Fruit fly (Drosophila melanogaster) whole organism, embryonic: ENCODE data around the gene ebo.

ENCODE experiments used
- Ada2b ChIP-seq: fragments of 200-800 bp; sonication (Bioruptor generic); IDR thresholded peaks from 2 replicates; pipeline ENCODE4 v1.3.6; 2022; ENCODE audit warnings: missing biosample characterization, missing genetic modification characterization
- CG10274 ChIP-seq: fragments of 200-800 bp; sonication (Bioruptor generic); optimal IDR thresholded peaks from 3 replicates; lab custom pipeline; 2017; ENCODE audit warnings: missing biosample characterization, mild to moderate bottlenecking, missing genetic modification characterization
- CG10543 ChIP-seq: fragments of 200-800 bp; sonication (Bioruptor generic); optimal IDR thresholded peaks from 3 replicates; lab custom pipeline; 2017; ENCODE audit warnings: missing biosample characterization, mild to moderate bottlenecking, missing genetic modification characterization, moderate library complexity
- CG12104 ChIP-seq: fragments of 200-800 bp; sonication (Bioruptor generic); optimal IDR thresholded peaks from 3 replicates; lab custom pipeline; 2016; ENCODE audit warnings: missing biosample characterization, missing genetic modification characterization
- CG12219 ChIP-seq: fragments of 200-800 bp; sonication (Bioruptor generic); optimal IDR thresholded peaks from 3 replicates; lab custom pipeline; 2018; ENCODE audit warnings: missing biosample characterization, mild to moderate bottlenecking, missing genetic modification characterization
- CG14441 ChIP-seq: fragments of 200-800 bp; sonication (Bioruptor generic); IDR thresholded peaks from 2 replicates; pipeline ENCODE4 v1.3.6; 2022; ENCODE audit warnings: missing biosample characterization, missing genetic modification characterization
- CG14710 ChIP-seq: fragments of 200-800 bp; sonication (Bioruptor generic); optimal IDR thresholded peaks from 3 replicates; lab custom pipeline; 2019; ENCODE audit warnings: missing biosample characterization, mild to moderate bottlenecking, missing genetic modification characterization, moderate library complexity
- CG17385 ChIP-seq: fragments of 200-800 bp; sonication (Bioruptor generic); optimal IDR thresholded peaks from 3 replicates; lab custom pipeline; 2018; ENCODE audit warnings: missing biosample characterization, mild to moderate bottlenecking, missing genetic modification characterization
- CG18619 ChIP-seq: fragments of 200-800 bp; sonication (Bioruptor generic); optimal IDR thresholded peaks from 3 replicates; lab custom pipeline; 2017; ENCODE audit warnings: missing biosample characterization, mild to moderate bottlenecking, missing genetic modification characterization
- CG2129 ChIP-seq: fragments of 200-800 bp; sonication (Bioruptor generic); IDR thresholded peaks from 2 replicates; pipeline ENCODE4 v1.3.6; 2022; ENCODE audit warnings: missing biosample characterization, missing genetic modification characterization; ENCODE audit not compliant: partially characterized antibody
- CG2202 ChIP-seq: fragments of 200-800 bp; sonication (Bioruptor generic); optimal IDR thresholded peaks from 2 replicates; lab custom pipeline; 2018; ENCODE audit warnings: missing biosample characterization, mild to moderate bottlenecking, missing genetic modification characterization
- CG30403 ChIP-seq: fragments of 200-800 bp; sonication (Bioruptor generic); optimal IDR thresholded peaks from 3 replicates; lab custom pipeline; 2016; ENCODE audit warnings: missing biosample characterization, missing genetic modification characterization
- CG3065 ChIP-seq: fragments of 200-800 bp; sonication (Bioruptor generic); optimal IDR thresholded peaks from 2 replicates; lab custom pipeline; 2016; ENCODE audit warnings: missing biosample characterization, missing genetic modification characterization
- CG32532 ChIP-seq: fragments of 200-800 bp; sonication (Bioruptor generic); IDR thresholded peaks from 2 replicates; pipeline ENCODE4 v1.3.6; 2022; ENCODE audit warnings: missing biosample characterization, missing genetic modification characterization
- CG32767 ChIP-seq: fragments of 200-800 bp; sonication (Bioruptor generic); IDR thresholded peaks from 2 replicates; pipeline ENCODE4 v1.3.6; 2022; ENCODE audit warnings: missing biosample characterization, missing genetic modification characterization
- CG3847 ChIP-seq: fragments of 200-800 bp; sonication (Bioruptor generic); IDR thresholded peaks from 2 replicates; pipeline ENCODE4 v1.3.6; 2022; ENCODE audit warnings: missing biosample characterization, missing genetic modification characterization
- CG3995 ChIP-seq: fragments of 200-800 bp; sonication (Bioruptor generic); optimal IDR thresholded peaks from 3 replicates; lab custom pipeline; 2016; ENCODE audit warnings: missing biosample characterization, missing genetic modification characterization
- CG5245 ChIP-seq: fragments of 200-800 bp; sonication (Bioruptor generic); optimal IDR thresholded peaks from 3 replicates; lab custom pipeline; 2016; ENCODE audit warnings: missing biosample characterization, missing genetic modification characterization
- CG7786 ChIP-seq: fragments of 200-800 bp; sonication (Bioruptor generic); optimal IDR thresholded peaks from 2 replicates; lab custom pipeline; 2016; ENCODE audit warnings: missing biosample characterization, missing genetic modification characterization
- CG7928 ChIP-seq: fragments of 200-800 bp; sonication (Bioruptor generic); optimal IDR thresholded peaks from 2 replicates; lab custom pipeline; 2017; ENCODE audit warnings: missing biosample characterization, mild to moderate bottlenecking, missing genetic modification characterization
- CG8765 ChIP-seq: fragments of 200-800 bp; sonication (Bioruptor generic); IDR thresholded peaks from 2 replicates; pipeline ENCODE4 v1.3.6; 2022; ENCODE audit warnings: missing biosample characterization, missing genetic modification characterization
- CG9797 ChIP-seq: fragments of 200-800 bp; sonication (Bioruptor generic); optimal IDR thresholded peaks from 3 replicates; lab custom pipeline; 2018; ENCODE audit warnings: missing biosample characterization, mild to moderate bottlenecking, missing genetic modification characterization
- Chrac-16 ChIP-seq: fragments of 200-800 bp; sonication (Bioruptor generic); optimal IDR thresholded peaks from 3 replicates; lab custom pipeline; 2016; ENCODE audit warnings: missing biosample characterization, missing genetic modification characterization
- Dad ChIP-seq: fragments of 200-800 bp; sonication (Bioruptor generic); optimal IDR thresholded peaks from 3 replicates; lab custom pipeline; 2016; ENCODE audit warnings: missing biosample characterization, missing genetic modification characterization
- Dbx ChIP-seq: fragments of 200-800 bp; sonication (Bioruptor generic); IDR thresholded peaks from 3 replicates; pipeline ENCODE4 v1.3.6; 2022; ENCODE audit warnings: missing biosample characterization, missing genetic modification characterization
- Doc3 ChIP-seq: fragments of 200-800 bp; sonication (Bioruptor generic); IDR thresholded peaks from 3 replicates; pipeline ENCODE4 v1.3.6; 2022; ENCODE audit warnings: missing biosample characterization, missing genetic modification characterization; ENCODE audit not compliant: partially characterized antibody
- Dp ChIP-seq: fragments of 200-800 bp; sonication (Bioruptor generic); optimal IDR thresholded peaks from 2 replicates; lab custom pipeline; 2018; ENCODE audit warnings: missing biosample characterization, mild to moderate bottlenecking, missing genetic modification characterization, moderate library complexity
- Drgx ChIP-seq: fragments of 200-800 bp; sonication (Bioruptor generic); IDR thresholded peaks from 2 replicates; pipeline ENCODE4 v1.3.6; 2022; ENCODE audit warnings: missing biosample characterization, missing genetic modification characterization
- Fer2 ChIP-seq: fragments of 200-800 bp; sonication (Bioruptor generic); optimal IDR thresholded peaks from 2 replicates; lab custom pipeline; 2018; ENCODE audit warnings: missing biosample characterization, mild to moderate bottlenecking, missing genetic modification characterization, moderate library complexity
- Jarid2 ChIP-seq: fragments of 200-800 bp; sonication (Bioruptor generic); optimal IDR thresholded peaks from 3 replicates; lab custom pipeline; 2017; ENCODE audit warnings: mild to moderate bottlenecking, missing biosample characterization, missing genetic modification reagents, missing genetic modification characterization
- Max ChIP-seq: fragments of 200-800 bp; sonication (Bioruptor generic); optimal IDR thresholded peaks from 2 replicates; lab custom pipeline; 2016; ENCODE audit warnings: missing biosample characterization, mild to moderate bottlenecking, missing genetic modification characterization
- Oli ChIP-seq: fragments of 200-800 bp; sonication (Bioruptor generic); optimal IDR thresholded peaks from 2 replicates; lab custom pipeline; 2018; ENCODE audit warnings: missing biosample characterization, mild to moderate bottlenecking, missing genetic modification characterization, moderate library complexity
- Ptx1 ChIP-seq: fragments of 200-800 bp; sonication (Bioruptor generic); IDR thresholded peaks from 2 replicates; pipeline ENCODE4 v1.3.6; 2022; ENCODE audit warnings: missing biosample characterization, missing genetic modification characterization
- ac ChIP-seq: fragments of 200-800 bp; sonication (Bioruptor generic); optimal IDR thresholded peaks from 3 replicates; lab custom pipeline; 2017; ENCODE audit warnings: missing biosample characterization, mild to moderate bottlenecking, missing genetic modification characterization
- bbx ChIP-seq: fragments of 200-800 bp; sonication (Bioruptor generic); IDR thresholded peaks from 2 replicates; pipeline ENCODE4 v1.3.6; 2022; ENCODE audit warnings: missing biosample characterization, missing genetic modification characterization; ENCODE audit not compliant: partially characterized antibody
- ci ChIP-seq: fragments of 200-800 bp; sonication (Bioruptor generic); IDR thresholded peaks from 3 replicates; pipeline ENCODE4 v1.3.6; 2022; ENCODE audit warnings: missing biosample characterization, missing genetic modification characterization
- croc ChIP-seq: fragments of 200-800 bp; sonication (Bioruptor generic); conservative IDR thresholded peaks from 3 replicates; pipeline ENCODE4 v1.3.6; 2022; ENCODE audit warnings: missing biosample characterization, missing genetic modification characterization
- disco-r ChIP-seq: fragments of 200-800 bp; sonication (Bioruptor generic); optimal IDR thresholded peaks from 2 replicates; lab custom pipeline; 2016; ENCODE audit warnings: missing biosample characterization, missing genetic modification characterization
- dmrt99B ChIP-seq: fragments of 200-800 bp; sonication (Bioruptor generic); optimal IDR thresholded peaks from 2 replicates; lab custom pipeline; 2018; ENCODE audit warnings: missing biosample characterization, mild to moderate bottlenecking, missing genetic modification characterization, moderate library complexity
- fd102C ChIP-seq: fragments of 200-800 bp; sonication (Bioruptor generic); optimal IDR thresholded peaks from 2 replicates; lab custom pipeline; 2018; ENCODE audit warnings: missing biosample characterization, mild to moderate bottlenecking, missing genetic modification characterization, moderate library complexity
- inv ChIP-seq: fragments of 200-800 bp; sonication (Bioruptor generic); IDR thresholded peaks from 2 replicates; pipeline ENCODE4 v1.3.6; 2022; ENCODE audit warnings: missing biosample characterization, missing genetic modification characterization; ENCODE audit not compliant: partially characterized antibody
- lilli ChIP-seq: fragments of 200-800 bp; sonication (Bioruptor generic); optimal IDR thresholded peaks from 3 replicates; lab custom pipeline; 2016; ENCODE audit warnings: missing biosample characterization, missing genetic modification characterization
- mld ChIP-seq: fragments of 200-800 bp; sonication (Bioruptor generic); IDR thresholded peaks from 3 replicates; pipeline ENCODE4 v1.3.6; 2022; ENCODE audit warnings: missing biosample characterization, missing genetic modification characterization; ENCODE audit not compliant: partially characterized antibody
- nmo ChIP-seq: fragments of 200-800 bp; sonication (Bioruptor generic); optimal IDR thresholded peaks from 2 replicates; lab custom pipeline; 2018; ENCODE audit warnings: missing biosample characterization, mild to moderate bottlenecking, missing genetic modification characterization, moderate library complexity
- otp ChIP-seq: fragments of 200-800 bp; sonication (Bioruptor generic); IDR thresholded peaks from 3 replicates; pipeline ENCODE4, ENCODE4 v1.3.6; 2022; ENCODE audit warnings: missing biosample characterization, missing genetic modification characterization
- peb ChIP-seq: fragments of 200-800 bp; sonication (Bioruptor generic); IDR thresholded peaks from 2 replicates; pipeline ENCODE4 v1.3.6; 2022; ENCODE audit warnings: missing biosample characterization, missing genetic modification characterization
- sens ChIP-seq: fragments of 200-800 bp; sonication (Bioruptor generic); peaks from one replicate; lab custom pipeline; 2016; ENCODE audit warnings: missing biosample characterization, missing genetic modification characterization
- sima ChIP-seq: fragments of 200-800 bp; sonication (Bioruptor generic); optimal IDR thresholded peaks from 2 replicates; lab custom pipeline; 2016; ENCODE audit warnings: missing biosample characterization, missing genetic modification characterization
- sqz ChIP-seq: fragments of 200-800 bp; sonication (Bioruptor generic); optimal IDR thresholded peaks from 3 replicates; lab custom pipeline; 2018; ENCODE audit warnings: missing biosample characterization, mild to moderate bottlenecking, missing genetic modification characterization
- tna ChIP-seq: fragments of 200-800 bp; sonication (Bioruptor generic); IDR thresholded peaks from 2 replicates; pipeline ENCODE4 v1.3.6; 2022; ENCODE audit warnings: missing biosample characterization, missing genetic modification characterization; ENCODE audit not compliant: partially characterized antibody

Gene ebo

dm6 chrX:499589-500041 lies 23.2 kb upstream of the ebo start (continued):
- TF ChIP-seq CG5245 (GFP tag; lab: Kevin White, UChicago) (peak; percentile 17), fd102C (GFP tag; lab: Kevin White, UChicago) (no peak), CG3847 (GFP tag; lab: Robert Waterston, UW) (peak; percentile 74), otp (GFP tag; lab: Robert Waterston, UW) (peak; percentile 78), Chrac-16 (GFP tag; lab: Kevin White, UChicago) (peak; percentile 51), Jarid2 (GFP tag; lab: Kevin White, UChicago) (peak; percentile 59), CG2202 (tag; lab: Kevin White, UChicago) (peak; percentile 52), CG12219 (GFP tag; lab: Kevin White, UChicago) (peak; percentile 85), Fer2 (tag; lab: Kevin White, UChicago) (peak; percentile 73), CG12104 (GFP tag; lab: Kevin White, UChicago) (peak; percentile 74), Dad (GFP tag; lab: Kevin White, UChicago) (peak; percentile 66), Ada2b (GFP tag; lab: Robert Waterston, UW) (peak; percentile 60), CG9797 (GFP tag; lab: Kevin White, UChicago) (no peak), sima (peak; percentile 20), Ptx1 (GFP tag; lab: Robert Waterston, UW) (peak; percentile 72), CG10543 (GFP tag; lab: Kevin White, UChicago) (peak; percentile 96), CG8765 (GFP tag; lab: Robert Waterston, UW) (no peak), mld (GFP tag; lab: Robert Waterston, UW) (no peak), CG3995 (GFP tag; lab: Kevin White, UChicago) (peak; percentile 52), tna (no peak), Drgx (GFP tag; lab: Robert Waterston, UW) (peak; percentile 74; the same call in 1 of the 2 replicates), Dbx (GFP tag; lab: Robert Waterston, UW) (peak; percentile 80), Max (GFP tag; lab: Kevin White, UChicago) (peak; percentile 75), sens (peak; percentile 92), Oli (tag; lab: Kevin White, UChicago) (peak; percentile 85), sqz (peak; percentile 64), CG7928 (GFP tag; lab: Kevin White, UChicago) (peak; percentile 47), Doc3 (no peak), croc (GFP tag; lab: Robert Waterston, UW) (peak; percentile 49; the same call in 2 of the 3 replicates), peb (GFP tag; lab: Robert Waterston, UW) (0 out of 2 replicates have a peak, but pooled peaks have one; percentile 25), CG10274 (GFP tag; lab: Kevin White, UChicago) (peak; percentile 73), CG7786 (GFP tag; lab: Kevin White, UChicago) (peak; percentile 85), CG32767 (GFP tag; lab: Robert Waterston, UW) (peak; percentile 63; the same call in 1 of the 2 replicates), dmrt99B (peak; percentile 88), disco-r (GFP tag; lab: Kevin White, UChicago) (peak; percentile 66), ci (GFP tag; lab: Robert Waterston, UW) (0 out of 3 replicates have a peak, but pooled peaks have one; percentile 29), bbx (no peak), CG14441 (peak; percentile 68), nmo (GFP tag; lab: Kevin White, UChicago) (peak; percentile 79), CG18619 (peak; percentile 87), CG14710 (tag; lab: Kevin White, UChicago) (peak; percentile 51), ac (GFP tag; lab: Kevin White, UChicago) (peak; percentile 9), CG17385 (GFP tag; lab: Kevin White, UChicago) (peak; percentile 83), CG32532 (GFP tag; lab: Robert Waterston, UW) (peak; percentile 73), CG30403 (peak; percentile 81), CG3065 (peak; percentile 50), Dp (no peak), inv (GFP tag; lab: Robert Waterston, UW) (no peak), lilli (GFP tag; lab: Kevin White, UChicago) (peak; percentile 84), CG2129 (GFP tag; lab: Robert Waterston, UW) (no peak)
